Fruit fly (Drosophila melanogaster): Measurements from ENCODE around the gene CG43349.

DNA sequence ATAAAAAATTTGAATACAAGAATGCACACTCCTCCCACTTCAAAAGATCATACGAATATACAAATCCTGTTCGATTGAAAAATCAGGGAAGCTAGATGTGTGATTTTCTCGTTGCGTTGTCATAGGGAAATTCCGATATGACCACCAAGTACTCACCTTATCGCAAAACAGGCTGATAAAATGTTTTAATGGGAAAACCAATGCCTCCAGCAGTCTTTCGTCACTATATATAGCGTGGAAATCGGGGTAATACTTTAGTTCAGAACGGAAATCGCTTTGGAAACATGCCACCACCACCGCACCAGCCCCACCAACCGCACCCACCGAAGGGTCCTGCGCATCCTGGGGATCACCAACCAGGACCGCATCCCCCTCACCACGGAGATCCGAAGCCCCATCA, 839 bp upstream of the CG43349 start, which contains the start of the genes CG5139 and CG43348:
- TF ChIP-seq CG8319 (GFP tag; optimal IDR thresholded peaks at IDR 0.05) (no peak), dac (GFP tag; optimal IDR thresholded peaks at IDR 0.05) (no peak)
